Worm (Caenorhabditis elegans): ENCODE results near the gene K04H4.5.

K04H4.5 gene

ce11 chrIII:9335076-9335475 is 24.1 kb upstream of the K04H4.5 start:
- peak; percentile 26 for TF ChIP-seq nhr-23 (tag; optimal IDR thresholded peaks at IDR 0.05)
- TF ChIP-seq pqm-1 (tag; optimal IDR thresholded peaks at IDR 0.05): no peak

DNA sequence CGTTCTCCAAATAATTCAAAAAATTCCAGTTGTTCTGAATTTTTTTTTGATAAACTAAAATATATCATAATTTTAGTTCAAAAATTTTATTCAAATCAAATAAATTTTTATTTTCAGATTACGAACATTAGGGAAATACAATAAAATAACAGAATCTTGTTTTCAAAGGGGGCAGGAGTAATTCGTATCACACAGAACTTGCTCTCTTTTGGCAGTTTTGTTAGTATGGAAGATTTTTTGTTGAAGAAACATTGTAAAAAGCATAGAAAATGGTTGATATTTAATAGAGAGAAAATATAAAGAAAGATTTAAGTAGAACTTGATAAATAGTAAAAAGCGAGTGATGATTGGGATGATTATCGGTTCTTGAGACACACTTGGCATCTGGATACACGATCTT is 22.4 kb upstream of the K04H4.5 start:
- no peak for TF ChIP-seq fos-1 (tag; optimal IDR thresholded peaks at IDR 0.05)
- TF ChIP-seq egl-5 (tag; optimal IDR thresholded peaks at IDR 0.05): no peak
- no peak for TF ChIP-seq zag-1 (tag; optimal IDR thresholded peaks at IDR 0.05)

- no peak for TF ChIP-seq nhr-67 (tag; optimal IDR thresholded peaks at IDR 0.05)
- no peak for TF ChIP-seq zag-1 (tag; optimal IDR thresholded peaks at IDR 0.05)
- TF ChIP-seq nfya-1 (tag; optimal IDR thresholded peaks at IDR 0.05; ENCODE audit: insufficient read depth): no peak
- TF ChIP-seq lin-39 (tag; optimal IDR thresholded peaks at IDR 0.05): no peak
- TF ChIP-seq unc-62 (GFP tag; optimal IDR thresholded peaks at IDR 0.05): no peak
- TF ChIP-seq egl-5 (tag; optimal IDR thresholded peaks at IDR 0.05): no peak
Measured at ce11 chrIII:9337968-9338367, 21.2 kb upstream of the K04H4.5 start.

- TF ChIP-seq zag-1 (tag; optimal IDR thresholded peaks at IDR 0.05): no peak
- no peak for TF ChIP-seq fkh-2 (tag; optimal IDR thresholded peaks at IDR 0.05)
- no peak for TF ChIP-seq unc-39 (tag; optimal IDR thresholded peaks at IDR 0.05)
- TF ChIP-seq fkh-10 (GFP tag; optimal IDR thresholded peaks at IDR 0.05): no peak
- TF ChIP-seq tbx-2 (tag; optimal IDR thresholded peaks at IDR 0.05): no peak
- TF ChIP-seq nfya-1 (tag; optimal IDR thresholded peaks at IDR 0.05; ENCODE audit: insufficient read depth): no peak
- TF ChIP-seq eor-1 (tag; optimal IDR thresholded peaks at IDR 0.05): no peak
- no peak for TF ChIP-seq mml-1 (tag; optimal IDR thresholded peaks at IDR 0.05)
- TF ChIP-seq ztf-4 (tag; optimal IDR thresholded peaks at IDR 0.05): no peak
- no peak for TF ChIP-seq egl-5 (tag; optimal IDR thresholded peaks at IDR 0.05)
- no peak for TF ChIP-seq nhr-237 (tag; optimal IDR thresholded peaks at IDR 0.05)
- TF ChIP-seq R02D3.7 (tag; optimal IDR thresholded peaks at IDR 0.05): no peak
- no peak for TF ChIP-seq sea-2 (GFP tag; optimal IDR thresholded peaks at IDR 0.05)
- no peak for TF ChIP-seq nhr-11 (tag; optimal IDR thresholded peaks at IDR 0.05)
Measured at ce11 chrIII:9340025-9340424, 19.1 kb upstream of the K04H4.5 start.

DNA sequence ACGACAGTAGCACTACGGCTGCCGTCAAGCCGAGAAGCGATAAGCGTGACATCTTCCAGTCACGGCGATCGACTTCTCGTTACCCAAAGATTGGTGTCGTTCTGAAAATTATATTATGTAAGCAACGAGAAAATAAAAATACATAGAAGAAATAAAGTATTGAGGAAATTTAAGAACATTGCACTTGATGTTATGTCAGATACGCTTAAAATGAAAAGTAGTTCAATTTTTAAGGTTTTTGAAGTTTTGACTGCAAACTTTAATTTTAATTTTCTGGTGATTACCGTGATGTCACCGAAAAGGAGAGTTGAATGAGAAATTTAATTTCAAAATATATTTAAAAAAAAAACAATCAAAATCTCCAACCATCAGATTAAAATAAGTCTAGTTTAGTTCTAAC is 14.8 kb upstream of the K04H4.5 start, which contains the start of gene emb-9:
Gene emb-9, minus strand, starts transcription at position 101 of the 400 bp plus-strand sequence.
- TF ChIP-seq R02D3.7 (tag; optimal IDR thresholded peaks at IDR 0.05) (no peak), snpc-4 (tag; optimal IDR thresholded peaks at IDR 0.05) (no peak), ceh-82 (tag; optimal IDR thresholded peaks at IDR 0.05) (no peak), ceh-16 (tag; optimal IDR thresholded peaks at IDR 0.05) (no peak), zag-1 (tag; optimal IDR thresholded peaks at IDR 0.05) (no peak), lin-39 (tag; optimal IDR thresholded peaks at IDR 0.05) (no peak), lin-15B (tag; optimal IDR thresholded peaks at IDR 0.05) (no peak), nhr-12 (tag; optimal IDR thresholded peaks at IDR 0.05) (no peak), ZK546.5 (tag; optimal IDR thresholded peaks at IDR 0.05) (no peak), pha-4 (tag; optimal IDR thresholded peaks at IDR 0.05) (no peak), unc-39 (tag; optimal IDR thresholded peaks at IDR 0.05) (no peak)

ce11 chrIII:9346114-9346513 is 13.0 kb upstream of the K04H4.5 start:
- TF ChIP-seq aly-2 (tag; optimal IDR thresholded peaks at IDR 0.05) (no peak), lin-39 (tag; optimal IDR thresholded peaks at IDR 0.05) (peak; percentile 75)

DNA sequence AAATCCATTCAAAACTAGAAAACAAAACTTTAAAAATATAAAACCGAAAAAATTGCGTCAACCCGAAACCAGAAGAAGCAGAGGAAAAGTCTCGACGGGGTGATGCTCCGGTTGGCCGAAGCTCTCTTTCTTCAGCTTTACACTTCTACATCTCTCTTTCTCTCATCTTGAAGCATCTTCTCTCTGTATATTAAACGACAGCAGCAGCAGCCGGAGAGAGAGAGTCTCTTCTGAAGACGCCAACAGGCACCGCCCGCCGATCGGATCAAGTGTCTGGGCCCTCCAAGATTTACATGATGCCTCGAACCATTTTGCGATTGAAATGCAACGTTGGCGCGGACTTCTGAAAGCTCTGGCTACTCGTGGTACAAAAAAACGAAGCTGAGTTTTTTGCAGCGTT is 12.4 kb upstream of the K04H4.5 start:
- TF ChIP-seq nhr-11 (tag; optimal IDR thresholded peaks at IDR 0.05) (no peak), nfya-1 (tag; optimal IDR thresholded peaks at IDR 0.05; ENCODE audit: insufficient read depth) (peak; percentile 32)

DNA sequence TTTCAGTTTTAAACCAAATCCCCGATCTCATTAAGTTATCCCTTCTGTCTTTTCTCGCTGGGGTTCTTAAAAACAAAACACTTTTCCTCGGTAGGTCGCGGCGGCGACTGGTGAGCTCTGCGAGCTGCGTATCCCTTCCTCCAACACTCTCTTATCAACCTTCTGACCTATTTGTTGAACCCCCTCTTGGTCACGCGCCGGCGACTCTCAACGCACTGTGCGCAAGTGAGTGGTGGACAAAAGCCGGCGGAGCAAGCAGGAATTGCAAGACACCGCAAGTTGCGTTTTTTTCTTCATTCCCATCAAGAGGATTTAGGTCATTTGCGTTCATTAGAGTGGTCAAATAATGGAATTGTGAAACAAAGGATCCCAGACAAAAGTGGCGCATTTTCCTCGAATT is 5.3 kb upstream of the K04H4.5 start:
- TF ChIP-seq lin-39 (tag; optimal IDR thresholded peaks at IDR 0.05): peak; percentile 42
- peak; percentile 69 for TF ChIP-seq pha-4 (tag; optimal IDR thresholded peaks at IDR 0.05)
- peak; percentile 60 for TF ChIP-seq nfya-1 (tag; optimal IDR thresholded peaks at IDR 0.05; ENCODE audit: insufficient read depth)
- TF ChIP-seq nhr-25 (tag; optimal IDR thresholded peaks at IDR 0.05): no peak

Data from whole organism, L3 larva.